Worm (Caenorhabditis elegans) whole organism, L1 larva: ENCODE measurements around the gene rpi-2.

ENCODE experiments used
- C04F5.9 ChIP-seq: sonication (generic microtip); optimal IDR thresholded peaks from 2 replicates; lab custom pipeline; 2016; ENCODE audit warnings: missing genetic modification characterization, missing compliant biosample characterization
- C16A3.4 ChIP-seq: fragments of 150-350 bp; optimal IDR thresholded peaks from 2 replicates; lab custom pipeline; 2014; ENCODE audit warnings: missing biosample characterization, missing genetic modification characterization
- Y116A8C.19 ChIP-seq: sonication (generic microtip); optimal IDR thresholded peaks from 2 replicates; lab custom pipeline; 2016; ENCODE audit warnings: missing compliant biosample characterization, missing genetic modification characterization, borderline replicate concordance
- aha-1 ChIP-seq: fragments of 150-350 bp; optimal IDR thresholded peaks from 2 replicates; lab custom pipeline; 2014; ENCODE audit warnings: missing biosample characterization, missing genetic modification characterization
- alr-1 ChIP-seq: fragments of 200-800 bp; sonication (Bioruptor generic); optimal IDR thresholded peaks from 2 replicates; lab custom pipeline; 2018; ENCODE audit warnings: borderline replicate concordance, mild to moderate bottlenecking, missing genetic modification characterization, missing compliant biosample characterization
- ama-1 ChIP-seq: fragments of 150-350 bp; optimal IDR thresholded peaks from 2 replicates; lab custom pipeline; 2014
- ceh-63 ChIP-seq: fragments of 200-800 bp; sonication (Bioruptor generic); optimal IDR thresholded peaks from 2 replicates; lab custom pipeline; 2018; ENCODE audit warnings: mild to moderate bottlenecking, missing genetic modification characterization, missing compliant biosample characterization
- ceh-82 ChIP-seq, 3 experiments: fragments of 150-350 bp in 1 of 3; sonication (generic microtip) in 2 of 3; optimal IDR thresholded peaks; 2 replicates each; lab custom pipeline; 2014 to 2017; ENCODE audit warnings: missing biosample characterization in 3 of 3, missing genetic modification characterization in 3 of 3
- ceh-88 ChIP-seq: fragments of 200-800 bp; sonication (Bioruptor generic); IDR thresholded peaks from 2 replicates; pipeline ENCODE4 v1.3.6; 2022; ENCODE audit warnings: missing genetic modification characterization, missing compliant biosample characterization
- dpl-1 ChIP-seq, 3 experiments: fragments of 150-350 bp in 2 of 3; sonication (generic microtip) in 1 of 3; optimal IDR thresholded peaks; 2 replicates each; lab custom pipeline; 2014 to 2017; ENCODE audit warnings: missing biosample characterization in 3 of 3, missing genetic modification characterization in 3 of 3, missing genetic modification reagents in 3 of 3
- efl-1 ChIP-seq, 4 experiments: fragments of 150-350 bp; optimal IDR thresholded peaks in 3 of 4; peaks in 1 of 4; 1 replicate in 1 of 4; 2 replicates in 3 of 4; lab custom pipeline; 2014; ENCODE audit warnings: missing biosample characterization in 2 of 4, missing genetic modification characterization in 2 of 4, missing genetic modification reagents in 2 of 4
- egl-13 ChIP-seq: sonication (generic microtip); optimal IDR thresholded peaks from 2 replicates; lab custom pipeline; 2016; ENCODE audit warnings: missing genotype, missing genetic modification reagents, missing genetic modification characterization, missing compliant biosample characterization
- egl-27 ChIP-seq, 2 experiments: fragments of 150-350 bp in 1 of 2; sonication (generic microtip); optimal IDR thresholded peaks; 3 replicates each; lab custom pipeline; 2017 to 2018; ENCODE audit warnings: missing biosample characterization in 2 of 2, missing genetic modification characterization in 2 of 2, missing genetic modification reagents in 2 of 2
- elt-2 ChIP-seq: sonication (generic microtip); optimal IDR thresholded peaks from 2 replicates; lab custom pipeline; 2016; ENCODE audit warnings: missing genetic modification characterization, mild to moderate bottlenecking, inconsistent platforms, missing compliant biosample characterization, missing genetic modification reagents
- ets-5 ChIP-seq: fragments of 200-800 bp; sonication (Bioruptor generic); IDR thresholded peaks from 2 replicates; pipeline ENCODE4 v1.3.6; 2022; ENCODE audit warnings: missing genetic modification characterization, missing compliant biosample characterization
- fkh-10 ChIP-seq: sonication (generic microtip); optimal IDR thresholded peaks from 2 replicates; lab custom pipeline; 2017; ENCODE audit warnings: missing biosample characterization, missing genetic modification reagents, missing genetic modification characterization
- fos-1 ChIP-seq: fragments of 150-350 bp; optimal IDR thresholded peaks from 2 replicates; lab custom pipeline; 2014; ENCODE audit warnings: missing biosample characterization, missing genetic modification characterization
- hlh-4 ChIP-seq: sonication (generic microtip); optimal IDR thresholded peaks from 2 replicates; lab custom pipeline; 2016; ENCODE audit warnings: mild to moderate bottlenecking, missing genetic modification characterization, missing compliant biosample characterization
- hpl-2 ChIP-seq: fragments of 150-350 bp; optimal IDR thresholded peaks from 2 replicates; lab custom pipeline; 2014; ENCODE audit warnings: missing biosample characterization, missing genetic modification reagents, missing genetic modification characterization
- lin-14 ChIP-seq: fragments of 200-800 bp; sonication (Bioruptor generic); optimal IDR thresholded peaks from 2 replicates; lab custom pipeline; 2018; ENCODE audit warnings: mild to moderate bottlenecking, missing genetic modification characterization, moderate library complexity, missing compliant biosample characterization
- lin-35 ChIP-seq, 2 experiments: fragments of 150-350 bp; optimal IDR thresholded peaks; 2 replicates each; lab custom pipeline; 2014; ENCODE audit warnings: missing biosample characterization in 2 of 2, missing genetic modification characterization in 2 of 2, missing genetic modification reagents in 2 of 2
- lir-3 ChIP-seq: sonication (generic microtip); optimal IDR thresholded peaks from 2 replicates; lab custom pipeline; 2016; ENCODE audit warnings: mild to moderate bottlenecking, missing genetic modification characterization, moderate library complexity, missing compliant biosample characterization; ENCODE audit not compliant: poor library complexity
- mdl-1 ChIP-seq, 2 experiments: fragments of 150-350 bp; optimal IDR thresholded peaks; 2 replicates each; lab custom pipeline; 2014 to 2017; ENCODE audit warnings: missing biosample characterization in 2 of 2, missing genetic modification characterization in 2 of 2, inconsistent platforms in 1 of 2
- mep-1 ChIP-seq: fragments of 150-350 bp; optimal IDR thresholded peaks from 2 replicates; lab custom pipeline; 2014; ENCODE audit warnings: missing biosample characterization, missing genetic modification characterization
- nhr-237 ChIP-seq: fragments of 150-350 bp; optimal IDR thresholded peaks from 2 replicates; lab custom pipeline; 2014; ENCODE audit warnings: missing biosample characterization, missing genetic modification characterization
- nhr-47 ChIP-seq: sonication (generic microtip); optimal IDR thresholded peaks from 2 replicates; lab custom pipeline; 2016; ENCODE audit warnings: mild to moderate bottlenecking, missing genetic modification characterization, moderate library complexity, missing compliant biosample characterization
- nhr-76 ChIP-seq: sonication (generic microtip); optimal IDR thresholded peaks from 2 replicates; lab custom pipeline; 2017; ENCODE audit warnings: missing biosample characterization, missing genetic modification characterization
- nhr-85 ChIP-seq: sonication (generic microtip); peaks from one replicate; lab custom pipeline; 2016; ENCODE audit warnings: missing genetic modification characterization, inconsistent platforms, missing compliant biosample characterization
- nhr-90 ChIP-seq: sonication (generic microtip); optimal IDR thresholded peaks from 2 replicates; lab custom pipeline; 2016; ENCODE audit warnings: mild to moderate bottlenecking, missing genetic modification characterization, missing compliant biosample characterization; ENCODE audit not compliant: poor library complexity
- pqm-1 ChIP-seq: sonication (generic microtip); optimal IDR thresholded peaks from 3 replicates; lab custom pipeline; 2017; ENCODE audit warnings: missing biosample characterization, missing genetic modification characterization
- snpc-4 ChIP-seq: fragments of 150-350 bp; optimal IDR thresholded peaks from 2 replicates; lab custom pipeline; 2014; ENCODE audit warnings: missing biosample characterization, missing genetic modification characterization
- snu-23 ChIP-seq: sonication (generic microtip); optimal IDR thresholded peaks from 2 replicates; lab custom pipeline; 2016; ENCODE audit warnings: missing genetic modification characterization, missing compliant biosample characterization
- sptf-1 ChIP-seq: fragments of 150-350 bp; optimal IDR thresholded peaks from 2 replicates; lab custom pipeline; 2014; ENCODE audit warnings: missing biosample characterization, missing genetic modification characterization
- swsn-7 ChIP-seq: sonication (generic microtip); optimal IDR thresholded peaks from 2 replicates; lab custom pipeline; 2016; ENCODE audit warnings: missing genetic modification characterization, missing compliant biosample characterization
- tlp-1 ChIP-seq: fragments of 150-350 bp; optimal IDR thresholded peaks from 2 replicates; lab custom pipeline; 2014; ENCODE audit warnings: missing biosample characterization, missing genetic modification characterization
- xbp-1 ChIP-seq: sonication (generic microtip); optimal IDR thresholded peaks from 2 replicates; lab custom pipeline; 2016; ENCODE audit warnings: missing genetic modification characterization, missing compliant biosample characterization

The rpi-2 gene

DNA sequence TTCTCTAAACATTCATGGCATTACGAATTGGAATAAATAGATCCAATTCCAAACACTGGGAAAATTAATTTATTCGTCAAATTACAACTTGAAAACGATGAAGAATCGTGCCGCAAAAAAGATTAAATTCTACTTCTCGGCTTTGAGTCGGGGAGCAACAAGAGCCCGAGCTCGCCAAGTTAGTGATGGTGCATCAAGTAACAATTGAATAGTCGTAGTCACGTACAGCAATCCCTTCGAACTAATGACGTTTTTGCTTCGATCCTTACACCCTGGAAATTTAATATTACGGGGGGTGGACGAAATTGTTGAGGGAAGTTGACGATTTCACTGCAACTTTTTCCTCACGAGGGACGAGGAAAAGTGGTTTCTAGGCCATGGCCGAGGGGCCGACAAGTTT, 19.4 kb upstream of the rpi-2 start:
- TF ChIP-seq ceh-63 (GFP tag; lab: Kevin White, UChicago) (peak; percentile 15), C16A3.4 (no peak), fkh-10 (GFP tag; lab: Kevin White, UChicago) (peak; percentile 56)

DNA sequence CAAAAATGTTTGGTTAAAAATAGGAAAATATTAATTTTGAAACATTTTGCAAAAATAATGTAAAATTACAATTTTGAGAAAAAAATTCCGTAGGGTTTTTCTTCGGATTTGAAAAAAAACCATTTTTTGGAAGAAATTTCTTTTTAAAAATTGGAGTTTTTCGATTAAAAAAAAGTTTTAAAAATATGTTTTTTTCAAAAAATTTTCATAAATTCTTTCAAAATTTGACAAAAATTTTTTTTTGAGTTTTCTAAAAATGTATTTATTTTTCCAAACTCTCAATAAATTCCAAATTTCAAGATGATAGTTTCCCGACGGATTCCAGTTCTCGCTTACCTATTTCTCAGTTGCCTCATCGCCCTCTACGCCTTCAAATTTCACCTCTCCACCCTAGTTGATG, 11.5 kb upstream of the rpi-2 start, which contains the start of gene bus-2:
Gene bus-2 (plus strand): TSS at position 301 of the 400 bp plus-strand sequence.
- no peak for TF ChIP-seq snu-23
- no peak for TF ChIP-seq pqm-1 (tag; lab: Kevin White, UChicago)
- TF ChIP-seq ceh-82 (tag; optimal IDR thresholded peaks at IDR 0.05; lab: Kevin White, UChicago), result no peak
- TF ChIP-seq hlh-4 (tag; lab: Kevin White, UChicago), result no peak
- TF ChIP-seq, all 84 proteins: peak for 0

DNA sequence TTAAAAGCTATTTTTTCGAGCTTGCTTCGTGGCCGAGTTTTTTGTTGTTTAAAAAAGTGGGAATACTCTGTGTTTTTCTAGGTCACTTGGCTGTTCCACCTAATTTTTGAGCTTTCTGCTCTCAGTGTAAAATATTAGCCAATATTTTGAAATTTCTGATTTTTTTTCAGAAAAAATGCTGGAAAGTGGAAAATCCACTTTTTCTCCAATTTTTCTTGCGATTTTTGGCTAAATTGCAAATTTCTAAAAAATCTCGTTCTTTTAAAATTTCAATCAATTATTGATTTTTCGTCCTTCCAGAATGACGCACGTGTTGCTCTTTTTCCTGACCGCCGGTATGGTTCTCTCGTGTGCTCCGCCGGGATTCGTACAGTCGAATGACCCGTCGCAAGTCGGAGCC, 4.1 kb upstream of the rpi-2 start, which contains the start of gene K08D12.4:
Gene K08D12.4 (plus strand): TSS at position 301 of the 400 bp plus-strand sequence.
- TF ChIP-seq snpc-4 (tag; lab: Kevin White, UChicago) (no peak), swsn-7 (no peak), nhr-90 (no peak), Y116A8C.19 (no peak), tlp-1 (tag; lab: Kevin White, UChicago) (no peak), mdl-1 (tag; optimal IDR thresholded peaks at IDR 0.05; lab: Kevin White, UChicago) (no peak), egl-13 (tag; lab: Kevin White, UChicago) (no peak)

DNA sequence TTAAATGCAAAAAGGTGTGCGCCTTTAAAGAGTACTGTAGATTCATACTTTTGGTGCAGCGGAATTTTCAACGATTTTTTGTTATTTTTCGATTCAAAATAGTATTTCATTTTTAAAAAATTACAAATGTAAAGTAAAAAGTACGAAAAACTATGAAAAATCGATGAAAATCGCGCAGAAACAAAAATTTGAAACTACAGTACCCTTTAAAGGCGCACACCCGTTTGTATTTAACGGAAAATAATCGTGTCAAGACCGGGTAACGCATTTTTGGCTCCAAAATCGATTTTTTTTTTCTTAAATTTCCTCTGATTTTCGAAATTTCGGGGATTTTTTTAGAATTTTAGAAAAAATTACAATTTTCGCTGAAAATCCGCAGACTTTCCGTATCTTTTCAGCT, 3.1 kb upstream of the rpi-2 start:
- TF ChIP-seq alr-1 (no peak), mep-1 (tag; lab: Kevin White, UChicago) (no peak), elt-2 (no peak), nhr-76 (tag; lab: Kevin White, UChicago) (no peak), aha-1 (tag; lab: Kevin White, UChicago) (no peak), sptf-1 (no peak), lin-35 (GFP tag; optimal IDR thresholded peaks at IDR 0.05; lab: Kevin White, UChicago) (no peak)

DNA sequence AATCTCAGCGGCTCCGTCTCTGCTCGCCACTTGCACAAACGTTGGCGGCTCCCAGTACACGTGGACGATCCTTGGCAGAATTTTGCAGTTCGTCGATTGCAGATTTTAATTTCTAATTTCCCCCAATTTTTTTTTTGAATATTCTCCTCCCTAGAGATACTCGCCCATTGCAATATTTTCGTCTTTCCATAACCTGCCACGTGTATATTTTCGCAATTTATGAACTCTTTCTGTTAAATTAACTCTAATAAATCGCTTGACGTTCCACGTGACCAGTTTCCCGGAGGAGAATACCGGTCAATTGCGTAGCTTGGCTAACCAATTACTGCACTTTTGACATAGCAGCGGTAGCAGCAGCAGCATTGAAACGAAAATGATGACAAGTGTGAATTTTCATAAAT, 2.6 kb upstream of the rpi-2 start:
- TF ChIP-seq lin-14 (GFP tag; lab: Kevin White, UChicago) (no peak), egl-27 (tag; optimal IDR thresholded peaks at IDR 0.05; lab: Kevin White, UChicago) (no peak), hpl-2 (no peak), ceh-88 (GFP tag; lab: Robert Waterston, UW) (no peak), nhr-47 (tag; lab: Kevin White, UChicago) (no peak), lir-3 (tag; lab: Kevin White, UChicago) (no peak), ama-1 (lab: Kevin White, UChicago) (peak; percentile 1), nhr-85 (tag; lab: Kevin White, UChicago) (peak; percentile 75), C04F5.9 (tag; lab: Kevin White, UChicago) (no peak), Y116A8C.19 (no peak), nhr-237 (tag; lab: Kevin White, UChicago) (no peak), dpl-1 (GFP tag; optimal IDR thresholded peaks at IDR 0.05; lab: Kevin White, UChicago) (no peak), alr-1 (no peak), ets-5 (GFP tag; lab: Robert Waterston, UW) (no peak), fos-1 (tag; lab: Kevin White, UChicago) (no peak), xbp-1 (no peak), efl-1 (optimal IDR thresholded peaks at IDR 0.05; lab: Kevin White, UChicago) (no peak), efl-1 (GFP tag; optimal IDR thresholded peaks at IDR 0.05 in 1 of 2; lab: Kevin White, UChicago) (no peak)
